Worm (Caenorhabditis elegans): ENCODE results near the gene hrpk-2.

Gene hrpk-2

ce11 chrIII:8033534-8033933 is 46.6 kb downstream of the hrpk-2 start, which contains the start of gene F44B9.10:
TSS of gene F44B9.10 (minus strand) at chrIII:8033634.
- TF ChIP-seq dao-5 (tag; optimal IDR thresholded peaks at IDR 0.05): no peak
- no peak for TF ChIP-seq him-1 (tag; optimal IDR thresholded peaks at IDR 0.05)
- no peak for TF ChIP-seq W03F9.2 (tag; optimal IDR thresholded peaks at IDR 0.05)

- TF ChIP-seq dao-5 (tag; optimal IDR thresholded peaks at IDR 0.05): no peak
- TF ChIP-seq him-1 (tag; optimal IDR thresholded peaks at IDR 0.05): no peak
- no peak for TF ChIP-seq W03F9.2 (tag; optimal IDR thresholded peaks at IDR 0.05)
These were observed 49.1 kb downstream of the hrpk-2 start for ce11 chrIII:8036050-8036449.

- no peak for TF ChIP-seq him-1 (tag; optimal IDR thresholded peaks at IDR 0.05)
- TF ChIP-seq dao-5 (tag; optimal IDR thresholded peaks at IDR 0.05): no peak
- TF ChIP-seq W03F9.2 (tag; optimal IDR thresholded peaks at IDR 0.05): no peak
These were observed 49.6 kb downstream of the hrpk-2 start for ce11 chrIII:8036497-8036896.

ce11 chrIII:8037941-8038340 is 51.0 kb downstream of the hrpk-2 start, which contains the start of gene dpf-6:
TSS of gene dpf-6 (plus strand) at chrIII:8038241.
- no peak for TF ChIP-seq dao-5 (tag; optimal IDR thresholded peaks at IDR 0.05)
- no peak for TF ChIP-seq W03F9.2 (tag; optimal IDR thresholded peaks at IDR 0.05)
- no peak for TF ChIP-seq him-1 (tag; optimal IDR thresholded peaks at IDR 0.05)

Data from whole organism, L4/young adult.